Fruit fly (Drosophila melanogaster) whole organism, embryonic: ENCODE results near the gene Dhc36C.

Experiments used
- CG7556 ChIP-seq: fragments of 200-800 bp; sonication (Bioruptor generic); optimal IDR thresholded peaks from 2 replicates; lab custom pipeline; 2017; ENCODE audit warnings: missing biosample characterization, mild to moderate bottlenecking, missing genetic modification characterization
- ind ChIP-seq: fragments of 200-800 bp; sonication (Bioruptor generic); optimal IDR thresholded peaks from 3 replicates; lab custom pipeline; 2016; ENCODE audit warnings: missing biosample characterization, missing genetic modification characterization
- pum ChIP-seq: fragments of 200-800 bp; sonication (Bioruptor generic); optimal IDR thresholded peaks from 2 replicates; lab custom pipeline; 2016; ENCODE audit warnings: missing biosample characterization, missing genetic modification characterization

DNA sequence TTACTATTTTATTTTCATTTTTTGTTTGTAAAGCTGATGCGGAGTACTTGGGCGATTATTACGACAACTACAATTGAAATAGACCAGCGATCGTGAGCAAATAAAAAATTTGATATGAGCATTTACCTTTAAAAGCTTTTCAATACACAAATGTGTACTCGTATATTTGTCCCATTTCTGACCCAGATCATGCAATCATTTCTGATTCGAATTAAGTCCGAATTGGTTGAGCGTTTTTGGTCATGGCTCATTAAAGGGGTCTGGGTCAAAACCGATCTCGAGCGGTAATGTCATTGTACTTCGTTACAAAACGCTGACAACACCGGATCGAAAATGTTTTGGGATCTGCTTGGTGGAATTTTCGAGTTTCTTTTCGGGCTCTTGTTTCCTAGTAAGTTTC lies 14.9 kb upstream of the Dhc36C start, which contains the start of gene CG43220:
- no peak for TF ChIP-seq CG7556 (GFP tag; lab: Kevin White, UChicago)
- no peak for TF ChIP-seq ind (GFP tag; lab: Kevin White, UChicago)
- no peak for TF ChIP-seq pum (GFP tag; lab: Kevin White, UChicago)
